Worm (Caenorhabditis elegans) whole organism, L4 larva: ENCODE data around the gene clec-157.

Experiments used
- F37D6.2 ChIP-seq: sonication (generic microtip); optimal IDR thresholded peaks from 2 replicates; lab custom pipeline; 2016; ENCODE audit warnings: mild to moderate bottlenecking, missing genetic modification characterization, missing compliant biosample characterization
- F49E8.2 ChIP-seq: sonication (generic microtip); optimal IDR thresholded peaks from 2 replicates; lab custom pipeline; 2016; ENCODE audit warnings: missing compliant biosample characterization, mild to moderate bottlenecking, missing genetic modification characterization, borderline replicate concordance
- R02D3.7 ChIP-seq: fragments of 150-350 bp; sonication (generic microtip); optimal IDR thresholded peaks from 3 replicates; lab custom pipeline; 2014; ENCODE audit warnings: missing biosample characterization, missing genetic modification characterization
- Y48G9A.11 ChIP-seq: fragments of 200-800 bp; sonication (Bioruptor generic); IDR thresholded peaks from 2 replicates; pipeline ENCODE4 v1.3.6; 2022; ENCODE audit warnings: missing genetic modification reagents, missing genetic modification characterization, missing compliant biosample characterization
- ZK337.2 ChIP-seq: fragments of 200-800 bp; sonication (Bioruptor generic); IDR thresholded peaks from 2 replicates; pipeline ENCODE4 v1.3.6; 2022; ENCODE audit warnings: missing genetic modification reagents, missing genetic modification characterization, missing compliant biosample characterization
- ZK546.5 ChIP-seq, 2 experiments: sonication (generic microtip); optimal IDR thresholded peaks; 2 replicates each; lab custom pipeline; 2017; ENCODE audit warnings: missing biosample characterization in 2 of 2, missing genetic modification characterization in 2 of 2
- aly-2 ChIP-seq: sonication (generic microtip); optimal IDR thresholded peaks from 2 replicates; lab custom pipeline; 2018; ENCODE audit warnings: missing biosample characterization, missing genetic modification characterization
- ceh-20 ChIP-seq: fragments of 200-800 bp; sonication (Bioruptor generic); IDR thresholded peaks from 2 replicates; pipeline ENCODE4 v1.3.6; 2022; ENCODE audit warnings: missing genetic modification reagents, missing genetic modification characterization, missing compliant biosample characterization
- ceh-28 ChIP-seq: fragments of 150-350 bp; optimal IDR thresholded peaks from 2 replicates; lab custom pipeline; 2014; ENCODE audit warnings: missing biosample characterization, missing genetic modification reagents, missing genetic modification characterization
- cey-2 ChIP-seq: sonication (generic microtip); optimal IDR thresholded peaks from 3 replicates; lab custom pipeline; 2017; ENCODE audit warnings: missing genetic modification characterization, mild to moderate bottlenecking, missing compliant biosample characterization, antibody characterized with exemption, borderline replicate concordance; ENCODE audit not compliant: insufficient read depth
- dmd-6 ChIP-seq: fragments of 200-800 bp; sonication (Bioruptor generic); IDR thresholded peaks from 2 replicates; pipeline ENCODE4 v1.3.6; 2022; ENCODE audit warnings: missing genetic modification reagents, missing genetic modification characterization, missing compliant biosample characterization
- dve-1 ChIP-seq: sonication (generic microtip); optimal IDR thresholded peaks from 2 replicates; lab custom pipeline; 2017; ENCODE audit warnings: antibody characterized with exemption, mild to moderate bottlenecking, missing genetic modification characterization, missing compliant biosample characterization; ENCODE audit not compliant: insufficient read depth
- egl-43 ChIP-seq: fragments of 200-800 bp; sonication (Bioruptor generic); IDR thresholded peaks from 2 replicates; pipeline ENCODE4 v1.3.6; 2022; ENCODE audit warnings: missing genetic modification reagents, missing genetic modification characterization, missing compliant biosample characterization
- gei-8 ChIP-seq: fragments of 200-800 bp; sonication (Bioruptor generic); optimal IDR thresholded peaks from 2 replicates; lab custom pipeline; 2018; ENCODE audit warnings: mild to moderate bottlenecking, missing genetic modification characterization, missing compliant biosample characterization
- hif-1 ChIP-seq, 2 experiments: sonication (generic microtip); optimal IDR thresholded peaks; 2 replicates each; lab custom pipeline; 2016 to 2017; ENCODE audit warnings: missing compliant biosample characterization in 2 of 2, missing genetic modification characterization in 2 of 2, missing genetic modification reagents in 2 of 2, missing genotype in 2 of 2, mild to moderate bottlenecking in 1 of 2
- jun-1 ChIP-seq: fragments of 150-350 bp; optimal IDR thresholded peaks from 2 replicates; lab custom pipeline; 2014; ENCODE audit warnings: missing biosample characterization, missing genetic modification reagents, missing genetic modification characterization
- lin-38 ChIP-seq: fragments of 200-800 bp; sonication (Bioruptor generic); IDR thresholded peaks from 2 replicates; pipeline ENCODE4 v1.3.6; 2022; ENCODE audit warnings: missing genetic modification reagents, missing genetic modification characterization, missing compliant biosample characterization
- lin-39 ChIP-seq: fragments of 150-350 bp; optimal IDR thresholded peaks from 2 replicates; lab custom pipeline; 2014; ENCODE audit warnings: missing biosample characterization, missing genetic modification reagents, missing genetic modification characterization
- lir-3 ChIP-seq: sonication (generic microtip); optimal IDR thresholded peaks from 2 replicates; lab custom pipeline; 2016; ENCODE audit warnings: mild to moderate bottlenecking, missing genetic modification characterization, missing compliant biosample characterization
- lsy-2 ChIP-seq, 2 experiments: fragments of 150-350 bp in 1 of 2; sonication (generic microtip) in 1 of 2; optimal IDR thresholded peaks; 2 replicates each; lab custom pipeline; 2014 to 2017; ENCODE audit warnings: missing biosample characterization in 2 of 2, missing genetic modification characterization in 2 of 2
- mdl-1 ChIP-seq, 2 experiments: fragments of 150-350 bp in 1 of 2; sonication (generic microtip) in 1 of 2; optimal IDR thresholded peaks; 2 replicates each; lab custom pipeline; 2014 to 2017; ENCODE audit warnings: missing biosample characterization in 2 of 2, missing genetic modification characterization in 2 of 2
- mep-1 ChIP-seq: fragments of 150-350 bp; sonication (generic microtip); optimal IDR thresholded peaks from 3 replicates; lab custom pipeline; 2014; ENCODE audit warnings: missing biosample characterization, missing genetic modification characterization
- mes-2 ChIP-seq: sonication (generic microtip); optimal IDR thresholded peaks from 2 replicates; lab custom pipeline; 2016; ENCODE audit warnings: missing genotype, mild to moderate bottlenecking, missing genetic modification characterization, missing compliant biosample characterization; ENCODE audit not compliant: poor library complexity, severe bottlenecking
- nhr-102 ChIP-seq: sonication (generic microtip); optimal IDR thresholded peaks from 2 replicates; lab custom pipeline; 2016; ENCODE audit warnings: mild to moderate bottlenecking, missing genetic modification characterization, moderate library complexity, missing compliant biosample characterization
- nhr-11 ChIP-seq: fragments of 150-350 bp; optimal IDR thresholded peaks from 2 replicates; lab custom pipeline; 2014; ENCODE audit warnings: missing biosample characterization, missing genetic modification characterization
- nhr-237 ChIP-seq: sonication (generic microtip); optimal IDR thresholded peaks from 2 replicates; lab custom pipeline; 2017; ENCODE audit warnings: missing biosample characterization, missing genetic modification characterization
- nhr-28 ChIP-seq: fragments of 150-350 bp; optimal IDR thresholded peaks from 2 replicates; lab custom pipeline; 2014; ENCODE audit warnings: missing biosample characterization, missing genetic modification characterization
- nhr-41 ChIP-seq: fragments of 200-800 bp; sonication (Bioruptor generic); IDR thresholded peaks from 2 replicates; pipeline ENCODE4 v1.3.6; 2022; ENCODE audit warnings: missing genetic modification reagents, missing genetic modification characterization, missing compliant biosample characterization
- nhr-42 ChIP-seq: fragments of 200-800 bp; sonication (Bioruptor generic); IDR thresholded peaks from 2 replicates; pipeline ENCODE4 v1.3.6; 2022; ENCODE audit warnings: missing genetic modification characterization, missing compliant biosample characterization
- nhr-77 ChIP-seq: fragments of 150-350 bp; optimal IDR thresholded peaks from 2 replicates; lab custom pipeline; 2014; ENCODE audit warnings: missing biosample characterization, missing genetic modification characterization
- pqm-1 ChIP-seq: sonication (generic microtip); optimal IDR thresholded peaks from 2 replicates; lab custom pipeline; 2017; ENCODE audit warnings: missing biosample characterization, missing genetic modification characterization
- skn-1 ChIP-seq: fragments of 150-350 bp; optimal IDR thresholded peaks from 2 replicates; lab custom pipeline; 2014; ENCODE audit warnings: missing biosample characterization, missing genetic modification characterization
- tra-1 ChIP-seq: fragments of 200-800 bp; sonication (Bioruptor generic); IDR thresholded peaks from 2 replicates; pipeline ENCODE4 v1.3.6; 2022; ENCODE audit warnings: missing genetic modification reagents, missing genetic modification characterization, missing compliant biosample characterization
- unc-130 ChIP-seq: sonication (generic microtip); optimal IDR thresholded peaks from 2 replicates; lab custom pipeline; 2016; ENCODE audit warnings: missing genetic modification reagents, missing genetic modification characterization, missing compliant biosample characterization
- unc-62 ChIP-seq, 3 experiments: fragments of 150-350 bp in 1 of 3; sonication (generic microtip); optimal IDR thresholded peaks in 2 of 3; peaks in 1 of 3; 1 replicate in 1 of 3; 2 replicates in 2 of 3; lab custom pipeline; 2014 to 2017; ENCODE audit warnings: missing biosample characterization in 3 of 3, missing genetic modification characterization in 3 of 3, missing genetic modification reagents in 3 of 3, missing genotype in 1 of 3
- vab-7 ChIP-seq: fragments of 200-800 bp; sonication (Bioruptor generic); IDR thresholded peaks from 2 replicates; pipeline ENCODE4 v1.3.6; 2022; ENCODE audit warnings: missing genetic modification reagents, missing genetic modification characterization, missing compliant biosample characterization
- zip-2 ChIP-seq: fragments of 150-350 bp; optimal IDR thresholded peaks from 2 replicates; lab custom pipeline; 2014; ENCODE audit warnings: missing biosample characterization, missing genetic modification characterization
- ztf-7 ChIP-seq: fragments of 150-350 bp; optimal IDR thresholded peaks from 2 replicates; lab custom pipeline; 2014; ENCODE audit warnings: missing biosample characterization, missing genetic modification characterization

clec-157 gene

DNA sequence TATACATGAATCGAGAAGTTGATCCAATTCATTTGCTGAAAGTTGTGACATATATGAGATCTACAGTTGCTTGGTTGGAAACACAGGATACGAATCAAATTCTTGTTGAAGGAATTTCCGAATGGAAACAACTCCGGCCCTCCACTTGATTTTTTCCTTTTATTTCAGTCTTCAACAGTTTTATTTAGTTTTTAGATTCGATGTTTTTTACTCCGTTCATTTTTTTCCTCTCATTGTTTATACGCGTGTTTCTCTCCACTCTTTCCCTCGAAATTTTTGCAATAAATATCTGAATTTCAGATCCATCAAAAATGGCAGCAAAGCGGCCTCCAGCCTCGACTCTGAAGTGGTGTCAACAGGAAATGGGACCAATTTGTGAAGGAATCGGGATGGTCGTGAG lies 18.9 kb upstream of the clec-157 start, which contains the start of gene coq-8 (continued):
- TF ChIP-seq gei-8 (no peak), nhr-102 (tag; lab: Kevin White, UChicago) (no peak)
- TF ChIP-seq, all 104 proteins: peak for 0

DNA sequence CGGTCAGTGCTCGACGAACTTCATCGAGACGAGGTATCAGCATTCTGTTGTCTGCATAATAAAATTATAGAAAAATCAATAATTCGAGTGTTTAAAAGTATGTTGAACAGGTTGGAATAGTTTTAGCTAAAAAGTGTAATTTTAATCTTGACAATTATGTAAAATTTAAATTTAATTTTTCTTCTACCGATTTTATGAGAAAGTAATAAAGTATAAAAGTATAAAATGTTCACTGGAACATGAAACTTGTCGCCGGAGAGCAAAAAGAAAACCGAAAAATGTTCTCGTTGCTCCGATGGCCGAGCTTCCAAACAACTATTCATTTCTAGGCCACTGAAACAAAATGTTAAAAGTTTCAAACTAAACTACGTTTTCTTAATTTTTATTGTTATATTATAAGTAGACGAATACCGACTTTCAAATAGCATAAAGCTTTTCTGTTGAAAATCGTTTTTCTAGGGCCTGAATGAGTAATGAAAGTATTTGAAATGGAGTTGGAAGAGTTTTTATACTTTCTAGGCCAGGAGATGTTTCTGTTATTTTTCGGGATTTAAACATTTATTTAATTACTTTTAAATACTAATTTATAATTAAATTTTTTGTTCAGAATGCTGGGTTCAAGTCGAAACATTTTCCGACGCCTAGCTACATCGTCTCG lies 17.6 kb upstream of the clec-157 start, which contains the start of the genes C35D10.10 and C35D10.5:
C35D10.10 (minus strand) TSS at position 51 of the 658 bp plus-strand sequence.
C35D10.5 (plus strand) TSS at position 608 of the 658 bp plus-strand sequence.
- TF ChIP-seq egl-43 (GFP tag; lab: Robert Waterston, UW) (no peak), hif-1 (tag; optimal IDR thresholded peaks at IDR 0.05; lab: Kevin White, UChicago) (peak in 1 of 2 experiments; percentile 50), mes-2 (tag; lab: Kevin White, UChicago) (peak; percentile 55), ceh-28 (tag; lab: Kevin White, UChicago) (no peak), cey-2 (tag; lab: Kevin White, UChicago) (no peak), tra-1 (GFP tag; lab: Robert Waterston, UW) (no peak), unc-130 (GFP tag; lab: Kevin White, UChicago) (peak; percentile 50), R02D3.7 (tag; lab: Kevin White, UChicago) (no peak)

DNA sequence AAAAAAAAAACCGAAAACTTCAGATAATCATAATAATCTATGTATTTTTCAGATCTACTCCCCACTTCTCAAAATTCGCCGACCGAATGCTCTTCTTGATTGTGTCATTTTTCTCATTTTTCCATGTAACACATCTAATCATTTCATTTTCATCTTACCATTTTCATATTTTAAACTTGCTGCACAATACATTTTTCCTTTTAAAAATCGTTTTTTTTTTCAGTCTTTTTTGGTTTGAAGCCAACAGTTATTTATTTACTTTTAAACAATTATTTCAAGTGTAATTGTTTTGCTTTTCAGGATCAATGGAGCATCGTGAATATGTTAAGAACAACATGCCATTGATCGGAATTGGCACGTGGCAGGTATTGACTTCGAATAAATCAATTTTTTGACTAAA lies 14.8 kb upstream of the clec-157 start, which contains the start of gene C35D10.6:
C35D10.6 (plus strand) TSS at position 301 of the 400 bp plus-strand sequence.
- no peak for TF ChIP-seq Y48G9A.11
- no peak for TF ChIP-seq ztf-7 (tag; lab: Kevin White, UChicago)
- TF ChIP-seq nhr-11 (tag; lab: Kevin White, UChicago), result no peak
- no peak for TF ChIP-seq lir-3 (tag; lab: Kevin White, UChicago)
- TF ChIP-seq nhr-41 (GFP tag; lab: Robert Waterston, UW), result no peak

DNA sequence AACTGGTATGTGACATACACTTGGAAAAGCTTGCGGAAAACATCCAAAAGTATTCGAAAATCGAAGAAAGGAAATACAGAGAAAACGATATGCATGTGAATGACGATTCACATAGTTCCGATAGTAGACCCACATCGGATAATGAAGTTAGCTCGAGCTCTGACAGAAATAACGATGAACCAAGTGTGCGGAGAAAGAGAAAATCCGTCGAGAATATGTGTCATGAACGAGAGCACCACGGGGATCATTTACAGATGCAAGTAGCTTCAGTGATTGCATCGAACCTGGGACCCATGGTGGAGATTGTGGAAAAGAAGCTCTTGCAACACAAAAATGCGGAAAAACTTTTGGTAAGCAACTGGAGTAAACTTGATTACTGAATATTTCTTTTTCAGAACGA lies 12.8 kb upstream of the clec-157 start:
- TF ChIP-seq aly-2 (no peak), unc-62 (GFP tag; optimal IDR thresholded peaks at IDR 0.05 in 1 of 2; lab: Kevin White, UChicago) (peak in 1 of 2 experiments; percentile 98), unc-62 (tag; optimal IDR thresholded peaks at IDR 0.05; lab: Kevin White, UChicago) (no peak)

DNA sequence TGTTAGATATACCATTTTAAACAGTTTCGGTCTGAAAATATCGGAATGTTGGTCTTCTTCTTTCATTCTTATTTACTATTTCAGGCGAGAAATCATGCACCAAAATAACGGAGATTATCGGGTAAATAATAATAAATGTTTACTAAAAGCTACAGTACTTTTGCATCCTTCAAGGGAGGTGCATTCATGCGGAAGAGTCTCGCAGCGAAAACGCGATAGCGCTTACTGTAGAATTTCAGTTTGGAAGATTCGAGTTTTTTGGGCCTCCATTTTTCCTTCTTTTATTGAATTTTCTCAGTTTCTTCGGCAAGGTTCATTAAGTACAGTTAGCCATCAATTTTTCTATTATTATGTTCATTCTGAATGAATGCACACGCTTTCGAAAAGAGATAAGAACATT lies 11.9 kb upstream of the clec-157 start, which contains the start of gene C35D10.7:
C35D10.7 (plus strand) TSS at position 85 of the 400 bp plus-strand sequence.
- TF ChIP-seq lin-39 (tag; lab: Kevin White, UChicago), result no peak
- no peak for TF ChIP-seq ZK337.2 (GFP tag; lab: Robert Waterston, UW)
- peak; percentile 35; the same call in 1 of the 2 replicates for TF ChIP-seq lin-38
- no peak for TF ChIP-seq skn-1 (tag; lab: Kevin White, UChicago)

DNA sequence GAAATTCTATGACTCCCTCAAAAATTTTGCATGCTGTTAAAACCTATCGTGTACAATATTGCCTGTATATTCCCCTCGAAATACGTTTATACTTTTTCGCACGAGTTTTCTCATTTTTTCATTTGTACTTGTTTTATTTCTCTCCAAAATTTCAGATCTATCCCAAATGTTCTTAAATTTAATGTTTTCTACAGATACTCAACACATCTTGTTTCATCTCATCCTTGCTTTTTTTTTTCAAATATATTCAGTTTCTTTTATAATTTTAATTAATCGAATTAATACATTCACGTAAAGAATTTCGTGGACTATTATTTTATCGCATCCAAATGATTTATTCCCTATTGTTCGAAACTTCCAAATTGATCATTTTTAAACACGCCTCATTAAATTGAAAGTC lies 10.7 kb upstream of the clec-157 start, which contains the start of gene C35D10.8:
C35D10.8 (plus strand) TSS at position 301 of the 400 bp plus-strand sequence.
- TF ChIP-seq jun-1 (tag; lab: Kevin White, UChicago), result no peak
- TF ChIP-seq vab-7 (GFP tag; lab: Robert Waterston, UW), result no peak
- no peak for TF ChIP-seq nhr-28 (tag; lab: Kevin White, UChicago)
- no peak for TF ChIP-seq lsy-2 (tag; optimal IDR thresholded peaks at IDR 0.05; lab: Kevin White, UChicago)
- no peak for TF ChIP-seq mep-1 (tag; lab: Kevin White, UChicago)
- TF ChIP-seq nhr-237 (tag; lab: Kevin White, UChicago), result no peak
- no peak for TF ChIP-seq nhr-102 (tag; lab: Kevin White, UChicago)
- no peak for TF ChIP-seq zip-2 (tag; lab: Kevin White, UChicago)
- TF ChIP-seq nhr-42 (GFP tag; lab: Robert Waterston, UW), result no peak
- TF ChIP-seq ceh-20 (GFP tag; lab: Robert Waterston, UW), result no peak
- no peak for TF ChIP-seq pqm-1
- TF ChIP-seq nhr-77 (tag; lab: Kevin White, UChicago), result no peak
- TF ChIP-seq aly-2, result no peak
- no peak for TF ChIP-seq mes-2 (tag; lab: Kevin White, UChicago)
- no peak for TF ChIP-seq dmd-6
- TF ChIP-seq F37D6.2 (tag; lab: Kevin White, UChicago), result no peak
- TF ChIP-seq F49E8.2 (tag; lab: Kevin White, UChicago), result no peak
- TF ChIP-seq ZK546.5 (tag; optimal IDR thresholded peaks at IDR 0.05; lab: Kevin White, UChicago), result no peak
- TF ChIP-seq dve-1 (tag; lab: Kevin White, UChicago), result no peak
- TF ChIP-seq mdl-1 (tag; optimal IDR thresholded peaks at IDR 0.05; lab: Kevin White, UChicago), result no peak
